5 worm cellular contexts compared by ENCODE assay signal in the genomic region with DNA sequence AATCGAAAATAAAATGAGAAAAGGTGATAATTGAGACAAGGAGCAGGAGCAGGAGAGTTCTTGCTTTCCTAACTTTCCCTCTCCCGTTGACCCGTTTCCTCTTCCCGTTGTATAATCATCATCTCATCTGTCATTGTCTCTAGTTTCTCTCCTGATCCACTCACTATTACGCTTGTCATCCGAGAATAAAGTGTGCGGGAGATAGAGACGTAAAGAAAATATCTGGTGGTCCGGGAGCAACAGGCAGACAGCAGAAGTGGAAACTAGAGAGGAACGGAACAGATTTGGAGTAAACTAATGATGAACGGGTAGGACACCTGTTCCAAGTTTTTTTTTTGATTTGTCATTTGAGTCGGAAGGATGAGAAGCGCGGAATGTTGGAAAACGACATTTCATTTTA.
TF ChIP-seq lines count a peak whose summit lies in the region.

No protein-coding gene starts in this region.

TF ChIP-seq in whole organism, L1 larva, 84 proteins besides CTCF, POLR2A, EP300 and RAD21:
- TF ChIP-seq mef-2 (tag; optimal IDR thresholded peaks at IDR 0.05; lab: Kevin White, UChicago) (no peak), efl-1 (optimal IDR thresholded peaks at IDR 0.05; lab: Kevin White, UChicago) (no peak), efl-1 (GFP tag; optimal IDR thresholded peaks at IDR 0.05 in 1 of 2; lab: Kevin White, UChicago) (peak in 1 of 2 experiments; percentile 29), lin-14 (GFP tag; optimal IDR thresholded peaks at IDR 0.05; lab: Kevin White, UChicago) (peak; percentile 68), hlh-17 (GFP tag; optimal IDR thresholded peaks at IDR 0.05; lab: Kevin White, UChicago; ENCODE audit: borderline replicate concordance) (no peak), rnt-1 (tag; optimal IDR thresholded peaks at IDR 0.05; lab: Kevin White, UChicago) (peak; percentile 25), unc-130 (tag; optimal IDR thresholded peaks at IDR 0.05; lab: Kevin White, UChicago) (peak; percentile 3)

TF ChIP-seq in whole organism, L2 larva, 48 proteins besides CTCF, POLR2A, EP300 and RAD21 (continues in another document):
- TF ChIP-seq ztf-4 (tag; optimal IDR thresholded peaks at IDR 0.05; lab: Kevin White, UChicago) (no peak), nhr-10 (tag; optimal IDR thresholded peaks at IDR 0.05; lab: Kevin White, UChicago) (no peak), C34F6.9 (tag; optimal IDR thresholded peaks at IDR 0.05; lab: Kevin White, UChicago) (no peak), ceh-16 (tag; optimal IDR thresholded peaks at IDR 0.05; lab: Kevin White, UChicago) (no peak), blmp-1 (tag; optimal IDR thresholded peaks at IDR 0.05; lab: Kevin White, UChicago; ENCODE audit: insufficient read depth) (no peak), elt-1 (tag; optimal IDR thresholded peaks at IDR 0.05; lab: Kevin White, UChicago) (no peak), gmeb-1 (tag; optimal IDR thresholded peaks at IDR 0.05; lab: Kevin White, UChicago) (no peak), sma-9 (GFP tag; optimal IDR thresholded peaks at IDR 0.05; lab: Kevin White, UChicago) (peak; percentile 16), sma-9 (tag; optimal IDR thresholded peaks at IDR 0.05; lab: Kevin White, UChicago) (no peak), nhr-12 (tag; optimal IDR thresholded peaks at IDR 0.05; lab: Kevin White, UChicago) (no peak), crh-2 (tag; optimal IDR thresholded peaks at IDR 0.05; lab: Kevin White, UChicago) (no peak), unc-39 (tag; optimal IDR thresholded peaks at IDR 0.05; lab: Kevin White, UChicago) (no peak), unc-62 (GFP tag; optimal IDR thresholded peaks at IDR 0.05; lab: Kevin White, UChicago) (no peak), skn-1 (tag; optimal IDR thresholded peaks at IDR 0.05; lab: Kevin White, UChicago) (no peak), nhr-129 (tag; optimal IDR thresholded peaks at IDR 0.05; lab: Kevin White, UChicago) (peak; percentile 43), unc-55 (GFP tag; optimal IDR thresholded peaks at IDR 0.05; lab: Kevin White, UChicago) (no peak), ama-1 (optimal IDR thresholded peaks at IDR 0.05; lab: Kevin White, UChicago) (no peak), egl-27 (tag; optimal IDR thresholded peaks at IDR 0.05; lab: Kevin White, UChicago) (no peak), F13H6.1 (tag; optimal IDR thresholded peaks at IDR 0.05; lab: Kevin White, UChicago) (peak; percentile 53), aly-2 (tag; optimal IDR thresholded peaks at IDR 0.05; lab: Kevin White, UChicago) (no peak), nhr-23 (tag; optimal IDR thresholded peaks at IDR 0.05; lab: Kevin White, UChicago) (no peak)

TF ChIP-seq in whole organism, L3 larva, 47 proteins besides CTCF, POLR2A, EP300 and RAD21:
- TF ChIP-seq ceh-16 (tag; optimal IDR thresholded peaks at IDR 0.05; lab: Kevin White, UChicago) (no peak), nhr-28 (tag; optimal IDR thresholded peaks at IDR 0.05; lab: Kevin White, UChicago) (no peak), elt-2 (tag; optimal IDR thresholded peaks at IDR 0.05; lab: Kevin White, UChicago) (no peak), nfya-1 (tag; optimal IDR thresholded peaks at IDR 0.05; lab: Kevin White, UChicago; ENCODE audit: insufficient read depth) (no peak), skn-1 (tag; optimal IDR thresholded peaks at IDR 0.05; lab: Kevin White, UChicago) (no peak), tbx-2 (tag; optimal IDR thresholded peaks at IDR 0.05; lab: Kevin White, UChicago) (no peak), eor-1 (tag; optimal IDR thresholded peaks at IDR 0.05; lab: Kevin White, UChicago) (no peak), lin-39 (tag; optimal IDR thresholded peaks at IDR 0.05; lab: Kevin White, UChicago) (peak; percentile 10), daf-12 (tag; optimal IDR thresholded peaks at IDR 0.05; lab: Kevin White, UChicago) (no peak), fkh-2 (tag; optimal IDR thresholded peaks at IDR 0.05; lab: Kevin White, UChicago) (no peak), zag-1 (tag; optimal IDR thresholded peaks at IDR 0.05; lab: Kevin White, UChicago) (no peak), egl-5 (tag; optimal IDR thresholded peaks at IDR 0.05; lab: Kevin White, UChicago) (peak; percentile 54), fkh-10 (GFP tag; optimal IDR thresholded peaks at IDR 0.05; lab: Kevin White, UChicago) (no peak), ceh-9 (tag; optimal IDR thresholded peaks at IDR 0.05; lab: Kevin White, UChicago) (no peak), elt-1 (tag; optimal IDR thresholded peaks at IDR 0.05; lab: Kevin White, UChicago) (no peak)

TF ChIP-seq in whole organism, late embryonic, 69 proteins besides CTCF, POLR2A, EP300 and RAD21:
- TF ChIP-seq lin-11 (tag; optimal IDR thresholded peaks at IDR 0.05; lab: Kevin White, UChicago), result no peak
- no peak for TF ChIP-seq unc-3 (GFP tag; conservative IDR thresholded peaks at IDR 0.05; lab: Robert Waterston, UW)
- TF ChIP-seq unc-3 (tag; optimal IDR thresholded peaks at IDR 0.05; lab: Kevin White, UChicago), result no peak
- TF ChIP-seq npax-4 (tag; optimal IDR thresholded peaks at IDR 0.05; lab: Kevin White, UChicago), result no peak
- no peak for TF ChIP-seq sdc-2 (tag; optimal IDR thresholded peaks at IDR 0.05; lab: Kevin White, UChicago)
- no peak for TF ChIP-seq hlh-8 (tag; optimal IDR thresholded peaks at IDR 0.05; lab: Kevin White, UChicago)
- TF ChIP-seq hlh-13 (GFP tag; optimal IDR thresholded peaks at IDR 0.05; lab: Kevin White, UChicago), result no peak
- peak; percentile 17 for TF ChIP-seq rnt-1 (tag; optimal IDR thresholded peaks at IDR 0.05; lab: Kevin White, UChicago)
- TF ChIP-seq ttx-3 (tag; optimal IDR thresholded peaks at IDR 0.05; lab: Kevin White, UChicago), result no peak
- TF ChIP-seq C38D4.7 (GFP tag; optimal IDR thresholded peaks at IDR 0.05; lab: Kevin White, UChicago), result no peak
- TF ChIP-seq nhr-11 (tag; optimal IDR thresholded peaks at IDR 0.05; lab: Kevin White, UChicago), result no peak
- peak; percentile 96 for TF ChIP-seq unc-55 (GFP tag; optimal IDR thresholded peaks at IDR 0.05; lab: Kevin White, UChicago)
- peak; percentile 46 for TF ChIP-seq ceh-18 (tag; optimal IDR thresholded peaks at IDR 0.05; lab: Kevin White, UChicago)

TF ChIP-seq in whole organism, mixed stage, embryonic, 35 proteins besides CTCF, POLR2A, EP300 and RAD21:
- TF ChIP-seq unc-120 (tag; optimal IDR thresholded peaks at IDR 0.05; lab: Kevin White, UChicago; ENCODE audit: poor library complexity, severe bottlenecking), result peak; percentile 86
- peak; percentile 92 for TF ChIP-seq unc-62 (GFP tag; optimal IDR thresholded peaks at IDR 0.05; lab: Kevin White, UChicago)
- peak; percentile 95 for TF ChIP-seq hlh-1 (tag; optimal IDR thresholded peaks at IDR 0.05; lab: Kevin White, UChicago)
- no peak for TF ChIP-seq ham-2 (GFP tag; optimal IDR thresholded peaks at IDR 0.05; lab: Kevin White, UChicago)
